Worm (Caenorhabditis elegans): ENCODE results near the gene sshk-1.

DNA sequence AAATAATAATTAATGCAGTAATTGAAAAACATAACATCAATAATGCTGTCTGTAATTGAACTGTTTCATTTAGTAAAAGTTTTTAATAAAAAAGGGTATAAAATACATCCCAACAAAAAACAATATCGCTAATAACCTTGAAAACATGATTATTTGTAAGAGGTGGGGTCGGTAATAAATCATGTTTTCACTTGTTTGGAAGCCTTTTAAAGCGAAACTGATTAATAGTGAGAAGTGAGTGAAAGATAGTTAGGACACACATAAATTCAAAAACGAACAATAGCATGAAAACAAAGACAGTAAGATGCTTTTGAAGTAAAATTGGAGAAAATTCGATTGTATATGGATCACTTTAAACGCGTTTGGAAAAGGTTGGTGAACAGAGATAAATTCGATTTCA, 45.1 kb downstream of the sshk-1 start, which contains the start of gene try-4:
- TF ChIP-seq T22C8.4 (GFP tag; IDR thresholded peaks at IDR 0.05) (no peak), klf-2 (GFP tag; conservative IDR thresholded peaks at IDR 0.05) (no peak), flt-1 (GFP tag; IDR thresholded peaks at IDR 0.05) (no peak), tab-1 (GFP tag; IDR thresholded peaks at IDR 0.05) (no peak), cog-1 (tag; optimal IDR thresholded peaks at IDR 0.05) (no peak), ztf-29 (GFP tag; IDR thresholded peaks at IDR 0.05) (no peak)
